Fruit fly (Drosophila melanogaster) whole organism, embryonic: ENCODE data around the gene CG34450.
A peak's percentile ranks its signal among the peaks of the same experiment; 100 is the strongest.

Experiments used
- ATbp ChIP-seq: fragments of 200-800 bp; sonication (Bioruptor generic); optimal IDR thresholded peaks from 2 replicates; lab custom pipeline; 2017; ENCODE audit warnings: missing biosample characterization, mild to moderate bottlenecking, missing genetic modification characterization, missing genetic modification reagents
- Awh ChIP-seq: fragments of 200-800 bp; sonication (Bioruptor generic); IDR thresholded peaks from 2 replicates; pipeline ENCODE4, ENCODE4 v1.3.6; 2022; ENCODE audit warnings: missing biosample characterization, missing genetic modification characterization
- Bteb2 ChIP-seq: fragments of 200-800 bp; sonication (Bioruptor generic); optimal IDR thresholded peaks from 2 replicates; lab custom pipeline; 2016; ENCODE audit warnings: missing biosample characterization, missing genetic modification characterization
- CG10274 ChIP-seq: fragments of 200-800 bp; sonication (Bioruptor generic); optimal IDR thresholded peaks from 3 replicates; lab custom pipeline; 2017; ENCODE audit warnings: missing biosample characterization, mild to moderate bottlenecking, missing genetic modification characterization
- CG10431 ChIP-seq: fragments of 200-800 bp; sonication (Bioruptor generic); optimal IDR thresholded peaks from 3 replicates; lab custom pipeline; 2018; ENCODE audit warnings: missing biosample characterization, mild to moderate bottlenecking, missing genetic modification characterization
- CG14667 ChIP-seq: fragments of 200-800 bp; sonication (Bioruptor generic); IDR thresholded peaks from 2 replicates; pipeline ENCODE4 v1.3.6; 2022; ENCODE audit warnings: missing biosample characterization, missing genetic modification characterization
- CG14965 ChIP-seq: fragments of 200-800 bp; sonication (Bioruptor generic); optimal IDR thresholded peaks from 2 replicates; lab custom pipeline; 2016; ENCODE audit warnings: missing biosample characterization, missing genetic modification characterization, borderline replicate concordance
- CG15011 ChIP-seq: fragments of 200-800 bp; sonication (Bioruptor generic); optimal IDR thresholded peaks from 3 replicates; lab custom pipeline; 2018; ENCODE audit warnings: missing biosample characterization, mild to moderate bottlenecking, missing genetic modification characterization
- CG15479 ChIP-seq: fragments of 200-800 bp; sonication (Bioruptor generic); optimal IDR thresholded peaks from 3 replicates; lab custom pipeline; 2019; ENCODE audit warnings: missing biosample characterization, mild to moderate bottlenecking, missing genetic modification characterization, moderate library complexity
- CG15601 ChIP-seq: fragments of 200-800 bp; sonication (Bioruptor generic); optimal IDR thresholded peaks from 3 replicates; lab custom pipeline; 2019; ENCODE audit warnings: missing biosample characterization, mild to moderate bottlenecking, missing genetic modification characterization, moderate library complexity
- CG17802 ChIP-seq: fragments of 200-800 bp; sonication (Bioruptor generic); optimal IDR thresholded peaks from 2 replicates; lab custom pipeline; 2018; ENCODE audit warnings: missing biosample characterization, mild to moderate bottlenecking, missing genetic modification characterization, moderate library complexity
- CG18011 ChIP-seq: fragments of 200-800 bp; sonication (Bioruptor generic); optimal IDR thresholded peaks from 2 replicates; lab custom pipeline; 2017; ENCODE audit warnings: missing biosample characterization, missing genetic modification characterization, mild to moderate bottlenecking, moderate library complexity, missing genotype
- CG2889 ChIP-seq: fragments of 200-800 bp; sonication (Bioruptor generic); IDR thresholded peaks from 3 replicates; pipeline ENCODE4 v1.3.6; 2022; ENCODE audit warnings: missing biosample characterization, missing genetic modification characterization
- CG3281 ChIP-seq: fragments of 200-800 bp; sonication (Bioruptor generic); optimal IDR thresholded peaks from 3 replicates; lab custom pipeline; 2017; ENCODE audit warnings: missing biosample characterization, mild to moderate bottlenecking, missing genetic modification characterization
- CG3838 ChIP-seq: fragments of 200-800 bp; sonication (Bioruptor generic); optimal IDR thresholded peaks from 3 replicates; lab custom pipeline; 2016; ENCODE audit warnings: missing biosample characterization, missing genetic modification characterization
- CG3847 ChIP-seq: fragments of 200-800 bp; sonication (Bioruptor generic); IDR thresholded peaks from 2 replicates; pipeline ENCODE4 v1.3.6; 2022; ENCODE audit warnings: missing biosample characterization, missing genetic modification characterization
- CG6272 ChIP-seq: fragments of 200-800 bp; sonication (Bioruptor generic); IDR thresholded peaks from 2 replicates; pipeline ENCODE4 v1.3.6; 2022; ENCODE audit warnings: missing biosample characterization, missing genetic modification characterization
- CG6654 ChIP-seq: fragments of 200-800 bp; sonication (Bioruptor generic); optimal IDR thresholded peaks from 2 replicates; lab custom pipeline; 2017; ENCODE audit warnings: missing biosample characterization, mild to moderate bottlenecking, missing genetic modification characterization
- CG7357 ChIP-seq: fragments of 200-800 bp; sonication (Bioruptor generic); IDR thresholded peaks from 3 replicates; pipeline ENCODE4 v1.3.6; 2022; ENCODE audit warnings: missing biosample characterization, missing genetic modification characterization
- CG7928 ChIP-seq: fragments of 200-800 bp; sonication (Bioruptor generic); optimal IDR thresholded peaks from 2 replicates; lab custom pipeline; 2017; ENCODE audit warnings: missing biosample characterization, mild to moderate bottlenecking, missing genetic modification characterization
- CG8388 ChIP-seq: fragments of 200-800 bp; sonication (Bioruptor generic); optimal IDR thresholded peaks from 2 replicates; lab custom pipeline; 2019; ENCODE audit warnings: missing biosample characterization, mild to moderate bottlenecking, missing genetic modification characterization, moderate library complexity
- CG8924 ChIP-seq: fragments of 200-800 bp; optimal IDR thresholded peaks from 3 replicates; lab custom pipeline; 2019; ENCODE audit warnings: missing biosample characterization, mild to moderate bottlenecking, missing genetic modification characterization, moderate library complexity
- CG9609 ChIP-seq: fragments of 200-800 bp; sonication (Bioruptor generic); optimal IDR thresholded peaks from 3 replicates; lab custom pipeline; 2016; ENCODE audit warnings: missing biosample characterization, missing genetic modification characterization
- CHES-1-like ChIP-seq: fragments of 200-800 bp; sonication (Bioruptor generic); optimal IDR thresholded peaks from 2 replicates; lab custom pipeline; 2016; ENCODE audit warnings: missing biosample characterization, missing genetic modification characterization
- Fer2 ChIP-seq: fragments of 200-800 bp; sonication (Bioruptor generic); optimal IDR thresholded peaks from 2 replicates; lab custom pipeline; 2018; ENCODE audit warnings: missing biosample characterization, mild to moderate bottlenecking, missing genetic modification characterization, moderate library complexity
- H2.0 ChIP-seq: fragments of 200-800 bp; sonication (Bioruptor generic); IDR thresholded peaks from 2 replicates; pipeline ENCODE4 v1.3.6; 2022; ENCODE audit warnings: missing biosample characterization, missing genetic modification characterization
- Lim3 ChIP-seq: fragments of 200-800 bp; sonication (Bioruptor generic); IDR thresholded peaks from 2 replicates; pipeline ENCODE4 v1.3.6; 2022; ENCODE audit warnings: missing biosample characterization, missing genetic modification characterization
- NFAT ChIP-seq: fragments of 200-800 bp; sonication (Bioruptor generic); IDR thresholded peaks from 2 replicates; pipeline ENCODE4 v1.3.6; 2022; ENCODE audit warnings: missing biosample characterization, missing genetic modification characterization
- Poxn ChIP-seq: fragments of 200-800 bp; sonication (Bioruptor generic); IDR thresholded peaks from 2 replicates; pipeline ENCODE4 v1.3.6; 2022; ENCODE audit warnings: missing biosample characterization, missing genetic modification characterization
- Sin3A ChIP-seq: fragments of >200 bp; optimal IDR thresholded peaks from 2 replicates; lab custom pipeline; 2018
- Six4 ChIP-seq: fragments of 200-800 bp; sonication (Bioruptor generic); optimal IDR thresholded peaks from 2 replicates; lab custom pipeline; 2016; ENCODE audit warnings: missing biosample characterization, missing genetic modification characterization
- TFAM ChIP-seq: fragments of 200-800 bp; sonication (Bioruptor generic); optimal IDR thresholded peaks from 2 replicates; lab custom pipeline; 2017; ENCODE audit warnings: missing biosample characterization, missing genetic modification characterization, inconsistent platforms
- Trl ChIP-seq, 3 experiments: fragments of >200 bp in 2 of 3; fragments of 200-800 bp in 1 of 3; sonication (Bioruptor generic) in 1 of 3; optimal IDR thresholded peaks; 2 replicates in 1 of 3; 3 replicates in 2 of 3; lab custom pipeline; 2016 to 2017; ENCODE audit warnings: missing biosample characterization in 1 of 3, missing genetic modification characterization in 1 of 3
- az2 ChIP-seq: fragments of 200-800 bp; sonication (Bioruptor generic); optimal IDR thresholded peaks from 3 replicates; lab custom pipeline; 2016; ENCODE audit warnings: missing biosample characterization, missing genetic modification characterization
- danr ChIP-seq: fragments of 200-800 bp; sonication (Bioruptor generic); IDR thresholded peaks from 2 replicates; pipeline ENCODE4 v1.3.6; 2022; ENCODE audit warnings: missing biosample characterization, missing genetic modification characterization
- dati ChIP-seq: fragments of 200-800 bp; sonication (Bioruptor generic); IDR thresholded peaks from 2 replicates; pipeline ENCODE4 v1.3.6; 2022; ENCODE audit warnings: missing biosample characterization, missing genetic modification characterization
- dmrt11E ChIP-seq: fragments of 200-800 bp; sonication (Bioruptor generic); optimal IDR thresholded peaks from 3 replicates; lab custom pipeline; 2018; ENCODE audit warnings: missing biosample characterization, mild to moderate bottlenecking, missing genetic modification characterization, moderate library complexity
- esg ChIP-seq: fragments of 200-800 bp; sonication (Bioruptor generic); conservative IDR thresholded peaks from 2 replicates; pipeline ENCODE4 v1.3.6; 2022; ENCODE audit warnings: missing biosample characterization, missing genetic modification characterization
- fd102C ChIP-seq: fragments of 200-800 bp; sonication (Bioruptor generic); optimal IDR thresholded peaks from 2 replicates; lab custom pipeline; 2018; ENCODE audit warnings: missing biosample characterization, mild to moderate bottlenecking, missing genetic modification characterization, moderate library complexity
- gt ChIP-seq: fragments of 200-800 bp; sonication (Bioruptor generic); IDR thresholded peaks from 2 replicates; pipeline ENCODE4 v1.3.6; 2022; ENCODE audit warnings: missing biosample characterization, missing genetic modification characterization
- hkb ChIP-seq, 2 experiments: fragments of 200-800 bp in 1 of 2; fragments of >200 bp in 1 of 2; sonication (Bioruptor generic) in 1 of 2; IDR thresholded peaks in 1 of 2; optimal IDR thresholded peaks in 1 of 2; 2 replicates each; pipeline versions ENCODE4 v1.3.6 to Lab custom; 2017 to 2022; ENCODE audit warnings: missing biosample characterization in 1 of 2, missing genetic modification characterization in 1 of 2
- kni ChIP-seq: fragments of 200-800 bp; sonication (Bioruptor generic); optimal IDR thresholded peaks from 3 replicates; lab custom pipeline; 2017; ENCODE audit warnings: mild to moderate bottlenecking, missing biosample characterization, missing genetic modification reagents, missing genetic modification characterization
- nom ChIP-seq: fragments of 200-800 bp; sonication (Bioruptor generic); optimal IDR thresholded peaks from 2 replicates; lab custom pipeline; 2017; ENCODE audit warnings: missing biosample characterization, missing genetic modification characterization, mild to moderate bottlenecking, moderate library complexity, missing genetic modification reagents
- pb ChIP-seq: fragments of 200-800 bp; sonication (Bioruptor generic); optimal IDR thresholded peaks from 3 replicates; lab custom pipeline; 2016; ENCODE audit warnings: missing biosample characterization, missing genetic modification characterization
- schlank ChIP-seq: fragments of 200-800 bp; sonication (Bioruptor generic); optimal IDR thresholded peaks from 2 replicates; lab custom pipeline; 2018; ENCODE audit warnings: missing biosample characterization, mild to moderate bottlenecking, missing genetic modification characterization
- sens-2 ChIP-seq: fragments of 200-800 bp; sonication (Bioruptor generic); IDR thresholded peaks from 2 replicates; pipeline ENCODE4 v1.3.6; 2022; ENCODE audit warnings: missing biosample characterization, missing genetic modification characterization
- so ChIP-seq: fragments of 200-800 bp; sonication (Bioruptor generic); IDR thresholded peaks from 3 replicates; pipeline ENCODE4 v1.3.6; 2022; ENCODE audit warnings: missing biosample characterization, missing genetic modification characterization
- tio ChIP-seq: fragments of 200-800 bp; sonication (Bioruptor generic); optimal IDR thresholded peaks from 2 replicates; lab custom pipeline; 2017; ENCODE audit warnings: missing biosample characterization, missing genetic modification characterization, inconsistent platforms
- trh ChIP-seq: fragments of 200-800 bp; sonication (Bioruptor generic); optimal IDR thresholded peaks from 2 replicates; lab custom pipeline; 2016; ENCODE audit warnings: missing biosample characterization, missing genetic modification characterization
- zen ChIP-seq: fragments of 200-800 bp; sonication (Bioruptor generic); optimal IDR thresholded peaks from 3 replicates; lab custom pipeline; 2018; ENCODE audit warnings: missing biosample characterization, mild to moderate bottlenecking, missing genetic modification characterization, moderate library complexity

Gene CG34450

dm6 chrX:9344482-9345106, 14.3 kb upstream of the CG34450 start (continued):
- TF ChIP-seq CG2889 (GFP tag; lab: Robert Waterston, UW) (no peak), Trl (optimal IDR thresholded peaks at IDR 0.05; lab: Kevin White, UChicago) (no peak), Trl (GFP tag; optimal IDR thresholded peaks at IDR 0.05; lab: Kevin White, UChicago) (no peak), CG3281 (peak; percentile 83), CG9609 (peak; percentile 29), nom (GFP tag; lab: Kevin White, UChicago) (no peak), CG7357 (GFP tag; lab: Robert Waterston, UW) (0 out of 3 replicates have a peak, but pooled peaks have one; percentile 34), danr (GFP tag; lab: Robert Waterston, UW) (no peak), CG14667 (peak; percentile 25; the same call in 1 of the 2 replicates), hkb (optimal IDR thresholded peaks at IDR 0.05; lab: Kevin White, UChicago) (no peak), hkb (GFP tag; IDR thresholded peaks at IDR 0.05; lab: Robert Waterston, UW) (peak; percentile 56; the same call in 1 of the 2 replicates), CG3838 (GFP tag; lab: Kevin White, UChicago) (no peak), TFAM (GFP tag; lab: Kevin White, UChicago) (no peak), Sin3A (no peak), CG8924 (tag; lab: Kevin White, UChicago) (peak; percentile 56), Poxn (GFP tag; lab: Robert Waterston, UW) (peak; percentile 42; the same call in 1 of the 2 replicates), CG15601 (tag; lab: Kevin White, UChicago) (no peak), Bteb2 (GFP tag; lab: Kevin White, UChicago) (no peak), CG7928 (GFP tag; lab: Kevin White, UChicago) (no peak), Six4 (GFP tag; lab: Kevin White, UChicago) (peak; percentile 16), CG15011 (GFP tag; lab: Kevin White, UChicago) (peak; percentile 59), CG17802 (tag; lab: Kevin White, UChicago) (no peak), tio (GFP tag; lab: Kevin White, UChicago) (peak; percentile 37), Lim3 (GFP tag; lab: Robert Waterston, UW) (no peak), pb (no peak), ATbp (GFP tag; lab: Kevin White, UChicago) (no peak), CG18011 (GFP tag; lab: Kevin White, UChicago) (no peak), CG10274 (GFP tag; lab: Kevin White, UChicago) (peak; percentile 52), trh (no peak), CG10431 (no peak), schlank (tag; lab: Kevin White, UChicago) (peak; percentile 39), zen (tag; lab: Kevin White, UChicago) (no peak), CHES-1-like (GFP tag; lab: Kevin White, UChicago) (no peak), Fer2 (tag; lab: Kevin White, UChicago) (peak; percentile 33), CG14965 (GFP tag; lab: Kevin White, UChicago) (no peak), sens-2 (GFP tag; lab: Robert Waterston, UW) (no peak), dmrt11E (tag; lab: Kevin White, UChicago) (no peak), fd102C (GFP tag; lab: Kevin White, UChicago) (no peak), CG3847 (peak; percentile 56), NFAT (no peak), az2 (GFP tag; lab: Kevin White, UChicago) (peak; percentile 10), CG6654 (GFP tag; lab: Kevin White, UChicago) (peak; percentile 13), dati (GFP tag; lab: Robert Waterston, UW) (no peak), esg (0 out of 2 replicates have a peak, but pooled peaks have one; percentile 14), CG6272 (GFP tag; lab: Robert Waterston, UW) (0 out of 2 replicates have a peak, but pooled peaks have one; percentile 11), gt (no peak), kni (GFP tag; lab: Kevin White, UChicago) (no peak), so (GFP tag; lab: Robert Waterston, UW) (no peak), CG15479 (GFP tag; lab: Kevin White, UChicago) (no peak), H2.0 (no peak), CG8388 (no peak), Awh (GFP tag; lab: Robert Waterston, UW) (no peak)
